Worm (Caenorhabditis elegans) whole organism, L1 larva: ENCODE results near the gene clec-175.

Experiments
- F16B12.6 ChIP-seq: fragments of 150-350 bp; optimal IDR thresholded peaks from 2 replicates; lab custom pipeline; 2014; ENCODE audit warnings: missing biosample characterization, missing genetic modification characterization
- alr-1 ChIP-seq: fragments of 200-800 bp; sonication (Bioruptor generic); optimal IDR thresholded peaks from 2 replicates; lab custom pipeline; 2018; ENCODE audit warnings: borderline replicate concordance, mild to moderate bottlenecking, missing genetic modification characterization, missing compliant biosample characterization
- ceh-82 ChIP-seq, 3 experiments: fragments of 150-350 bp in 1 of 3; sonication (generic microtip) in 2 of 3; optimal IDR thresholded peaks; 2 replicates each; lab custom pipeline; 2014 to 2017; ENCODE audit warnings: missing biosample characterization in 3 of 3, missing genetic modification characterization in 3 of 3
- ces-1 ChIP-seq: fragments of 150-350 bp; optimal IDR thresholded peaks from 2 replicates; lab custom pipeline; 2014; ENCODE audit warnings: missing biosample characterization, missing genetic modification reagents, missing genetic modification characterization
- egl-27 ChIP-seq, 2 experiments: fragments of 150-350 bp in 1 of 2; sonication (generic microtip); optimal IDR thresholded peaks; 3 replicates each; lab custom pipeline; 2017 to 2018; ENCODE audit warnings: missing biosample characterization in 2 of 2, missing genetic modification characterization in 2 of 2, missing genetic modification reagents in 2 of 2
- ets-5 ChIP-seq: fragments of 200-800 bp; sonication (Bioruptor generic); IDR thresholded peaks from 2 replicates; pipeline ENCODE4 v1.3.6; 2022; ENCODE audit warnings: missing genetic modification characterization, missing compliant biosample characterization
- fkh-4 ChIP-seq: sonication (generic microtip); optimal IDR thresholded peaks from 2 replicates; lab custom pipeline; 2016; ENCODE audit warnings: missing compliant biosample characterization, missing genetic modification characterization, borderline replicate concordance
- grh-1 ChIP-seq: fragments of 200-800 bp; sonication (Bioruptor generic); IDR thresholded peaks from 2 replicates; pipeline ENCODE4 v1.3.6; 2022; ENCODE audit warnings: missing genetic modification reagents, missing genetic modification characterization, missing compliant biosample characterization
- nhr-11 ChIP-seq: fragments of 150-350 bp; optimal IDR thresholded peaks from 2 replicates; lab custom pipeline; 2014; ENCODE audit warnings: missing biosample characterization, missing genetic modification characterization
- nhr-12 ChIP-seq: sonication (generic microtip); optimal IDR thresholded peaks from 2 replicates; lab custom pipeline; 2017; ENCODE audit warnings: missing biosample characterization, missing genetic modification characterization
- pqm-1 ChIP-seq: sonication (generic microtip); optimal IDR thresholded peaks from 3 replicates; lab custom pipeline; 2017; ENCODE audit warnings: missing biosample characterization, missing genetic modification characterization
- snpc-4 ChIP-seq: fragments of 150-350 bp; optimal IDR thresholded peaks from 2 replicates; lab custom pipeline; 2014; ENCODE audit warnings: missing biosample characterization, missing genetic modification characterization

- TF ChIP-seq ceh-82 (tag; optimal IDR thresholded peaks at IDR 0.05; lab: Kevin White, UChicago) = peak in 1 of 3 experiments; percentile 15
- no peak for TF ChIP-seq pqm-1
- TF ChIP-seq F16B12.6 (tag; lab: Kevin White, UChicago) = no peak
- TF ChIP-seq fkh-4 (tag; lab: Kevin White, UChicago) = no peak
- TF ChIP-seq nhr-12 (tag; lab: Kevin White, UChicago) = no peak
- TF ChIP-seq ets-5 = no peak
- no peak for TF ChIP-seq nhr-11
- no peak for TF ChIP-seq egl-27 (tag; optimal IDR thresholded peaks at IDR 0.05; lab: Kevin White, UChicago)
- no peak for TF ChIP-seq ces-1 (GFP tag; lab: Kevin White, UChicago)
- TF ChIP-seq grh-1 (GFP tag; lab: Robert Waterston, UW) = no peak
- no peak for TF ChIP-seq snpc-4 (tag; lab: Kevin White, UChicago)
- TF ChIP-seq alr-1 = no peak
Observed at ce11 chrIV:4454330-4455173, 32.4 kb downstream of the clec-175 start, which contains the start of gene R08C7.11.
